Fruit fly (Drosophila melanogaster) whole organism, prepupa: ENCODE measurements around the gene CG11035.

ENCODE experiments used
- CG10631 ChIP-seq: fragments of 200-800 bp; sonication (Bioruptor generic); optimal IDR thresholded peaks from 2 replicates; lab custom pipeline; 2016; ENCODE audit warnings: missing biosample characterization, missing genetic modification characterization
- CG10669 ChIP-seq: fragments of 200-800 bp; sonication (Bioruptor generic); optimal IDR thresholded peaks from 3 replicates; lab custom pipeline; 2018; ENCODE audit warnings: missing biosample characterization, mild to moderate bottlenecking, missing genetic modification characterization, moderate library complexity
- CG11294 ChIP-seq: fragments of 200-800 bp; sonication (Bioruptor generic); IDR thresholded peaks from 2 replicates; pipeline ENCODE4 v1.3.6; 2022; ENCODE audit warnings: missing biosample characterization, missing genetic modification characterization
- CG11762 ChIP-seq: fragments of 200-800 bp; sonication (Bioruptor generic); optimal IDR thresholded peaks from 3 replicates; lab custom pipeline; 2016; ENCODE audit warnings: missing biosample characterization, missing genetic modification characterization; ENCODE audit not compliant: insufficient read depth
- CG11902 ChIP-seq: fragments of 200-800 bp; sonication (Bioruptor generic); optimal IDR thresholded peaks from 3 replicates; lab custom pipeline; 2016; ENCODE audit warnings: missing biosample characterization, missing genetic modification characterization
- CG15336 ChIP-seq: fragments of 200-800 bp; sonication (Bioruptor generic); IDR thresholded peaks from 2 replicates; pipeline ENCODE4 v1.3.6; 2022; ENCODE audit warnings: missing biosample characterization, missing genetic modification characterization
- CG1621 ChIP-seq: fragments of 200-800 bp; sonication (Bioruptor generic); optimal IDR thresholded peaks from 3 replicates; lab custom pipeline; 2018; ENCODE audit warnings: missing biosample characterization, mild to moderate bottlenecking, missing genetic modification characterization
- CG16779 ChIP-seq: fragments of 200-800 bp; sonication (Bioruptor generic); optimal IDR thresholded peaks from 3 replicates; lab custom pipeline; 2017; ENCODE audit warnings: missing biosample characterization, mild to moderate bottlenecking, missing genetic modification characterization
- CG31627 ChIP-seq: fragments of 200-800 bp; sonication (Bioruptor generic); optimal IDR thresholded peaks from 3 replicates; lab custom pipeline; 2016; ENCODE audit warnings: missing biosample characterization, missing genetic modification characterization
- CG32006 ChIP-seq: fragments of 200-800 bp; sonication (Bioruptor generic); optimal IDR thresholded peaks from 3 replicates; lab custom pipeline; 2017; ENCODE audit warnings: missing biosample characterization, mild to moderate bottlenecking, missing genetic modification characterization
- CG3919 ChIP-seq: fragments of 200-800 bp; sonication (Bioruptor generic); optimal IDR thresholded peaks from 3 replicates; lab custom pipeline; 2016; ENCODE audit warnings: missing biosample characterization, missing genetic modification characterization
- CG4318 ChIP-seq: fragments of 200-800 bp; sonication (Bioruptor generic); optimal IDR thresholded peaks from 3 replicates; lab custom pipeline; 2017; ENCODE audit warnings: missing biosample characterization, mild to moderate bottlenecking, missing genetic modification characterization
- CG6163 ChIP-seq: fragments of 200-800 bp; sonication (Bioruptor generic); IDR thresholded peaks from 3 replicates; pipeline ENCODE4 v1.3.6; 2022; ENCODE audit warnings: missing biosample characterization, missing genetic modification characterization
- CG6276 ChIP-seq: fragments of 200-800 bp; sonication (Bioruptor generic); optimal IDR thresholded peaks from 2 replicates; lab custom pipeline; 2017; ENCODE audit warnings: missing biosample characterization, mild to moderate bottlenecking, missing genetic modification characterization
- CG6854 ChIP-seq: fragments of 200-800 bp; sonication (Bioruptor generic); optimal IDR thresholded peaks from 2 replicates; lab custom pipeline; 2017; ENCODE audit warnings: missing biosample characterization, mild to moderate bottlenecking, missing genetic modification characterization
- CG7368 ChIP-seq: fragments of 200-800 bp; sonication (Bioruptor generic); optimal IDR thresholded peaks from 3 replicates; lab custom pipeline; 2016; ENCODE audit warnings: missing biosample characterization, missing genetic modification characterization
- CG8119 ChIP-seq: fragments of 200-800 bp; sonication (Bioruptor generic); IDR thresholded peaks from 3 replicates; pipeline ENCODE4 v1.3.6; 2022; ENCODE audit warnings: missing biosample characterization, missing genetic modification characterization
- CG8319 ChIP-seq: fragments of 200-800 bp; sonication (Bioruptor generic); optimal IDR thresholded peaks from 3 replicates; lab custom pipeline; 2016; ENCODE audit warnings: missing biosample characterization, missing genetic modification characterization
- CG8632 ChIP-seq: fragments of 200-800 bp; sonication (Bioruptor generic); optimal IDR thresholded peaks from 3 replicates; lab custom pipeline; 2016; ENCODE audit warnings: missing biosample characterization, missing genetic modification characterization
- CG9139 ChIP-seq: fragments of 200-800 bp; sonication (Bioruptor generic); optimal IDR thresholded peaks from 3 replicates; lab custom pipeline; 2017; ENCODE audit warnings: missing biosample characterization, mild to moderate bottlenecking, missing genetic modification characterization
- Eip78C ChIP-seq: fragments of 200-800 bp; sonication (Bioruptor generic); peaks from one replicate; lab custom pipeline; 2016; ENCODE audit warnings: missing biosample characterization, missing genetic modification characterization
- Eip93F ChIP-seq: fragments of 200-800 bp; sonication (Bioruptor generic); optimal IDR thresholded peaks from 2 replicates; lab custom pipeline; 2016; ENCODE audit warnings: missing biosample characterization, mild to moderate bottlenecking, missing genetic modification characterization
- Ets21C ChIP-seq: fragments of 200-800 bp; sonication (Bioruptor generic); optimal IDR thresholded peaks from 3 replicates; lab custom pipeline; 2016; ENCODE audit warnings: missing biosample characterization, missing genetic modification characterization
- Gug ChIP-seq: fragments of 200-800 bp; sonication (Bioruptor generic); IDR thresholded peaks from 2 replicates; pipeline ENCODE4 v1.3.6; 2022; ENCODE audit warnings: missing biosample characterization, missing genetic modification characterization
- Hr39 ChIP-seq: fragments of 200-800 bp; sonication (Bioruptor generic); optimal IDR thresholded peaks from 2 replicates; lab custom pipeline; 2016; ENCODE audit warnings: missing biosample characterization, missing genetic modification characterization
- Hr4 ChIP-seq: fragments of 200-800 bp; sonication (Bioruptor generic); optimal IDR thresholded peaks from 3 replicates; lab custom pipeline; 2016; ENCODE audit warnings: missing biosample characterization, missing genetic modification characterization
- Lpt ChIP-seq: fragments of 200-800 bp; sonication (Bioruptor generic); optimal IDR thresholded peaks from 3 replicates; lab custom pipeline; 2016; ENCODE audit warnings: missing biosample characterization, missing genetic modification characterization
- Met ChIP-seq: fragments of 200-800 bp; sonication (Bioruptor generic); optimal IDR thresholded peaks from 3 replicates; lab custom pipeline; 2016; ENCODE audit warnings: missing biosample characterization, missing genetic modification characterization
- OdsH ChIP-seq: fragments of 200-800 bp; sonication (Bioruptor generic); optimal IDR thresholded peaks from 3 replicates; lab custom pipeline; 2016; ENCODE audit warnings: missing biosample characterization, missing genetic modification characterization
- Smox ChIP-seq: fragments of 200-800 bp; sonication (Bioruptor generic); optimal IDR thresholded peaks from 3 replicates; lab custom pipeline; 2016; ENCODE audit warnings: missing biosample characterization, missing genetic modification characterization
- Sox102F ChIP-seq: fragments of 200-800 bp; sonication (Bioruptor generic); optimal IDR thresholded peaks from 2 replicates; lab custom pipeline; 2016; ENCODE audit warnings: missing biosample characterization, mild to moderate bottlenecking, missing genetic modification characterization
- Sox15 ChIP-seq: fragments of 200-800 bp; sonication (Bioruptor generic); optimal IDR thresholded peaks from 3 replicates; lab custom pipeline; 2016; ENCODE audit warnings: missing biosample characterization, missing genetic modification characterization
- achi ChIP-seq: fragments of 200-800 bp; sonication (Bioruptor generic); optimal IDR thresholded peaks from 3 replicates; lab custom pipeline; 2016; ENCODE audit warnings: missing biosample characterization, missing genetic modification characterization
- acj6 ChIP-seq: fragments of 200-800 bp; sonication (Bioruptor generic); optimal IDR thresholded peaks from 3 replicates; lab custom pipeline; 2016; ENCODE audit warnings: missing biosample characterization, missing genetic modification characterization
- cyc ChIP-seq: fragments of 200-800 bp; sonication (Bioruptor generic); optimal IDR thresholded peaks from 3 replicates; lab custom pipeline; 2016; ENCODE audit warnings: missing biosample characterization, missing genetic modification characterization
- dsx ChIP-seq: fragments of 200-800 bp; optimal IDR thresholded peaks from 3 replicates; lab custom pipeline; 2019; ENCODE audit warnings: missing biosample characterization, mild to moderate bottlenecking, missing genetic modification characterization, moderate library complexity; ENCODE audit not compliant: poor library complexity, severe bottlenecking
- eg ChIP-seq: fragments of 200-800 bp; sonication (Bioruptor generic); IDR thresholded peaks from 3 replicates; pipeline ENCODE4 v1.3.6; 2022; ENCODE audit warnings: missing biosample characterization, missing genetic modification characterization
- esn ChIP-seq: fragments of 200-800 bp; sonication (Bioruptor generic); optimal IDR thresholded peaks from 2 replicates; lab custom pipeline; 2016; ENCODE audit warnings: missing biosample characterization, mild to moderate bottlenecking, missing genetic modification characterization, moderate library complexity
- fd59A ChIP-seq: fragments of 200-800 bp; sonication (Bioruptor generic); optimal IDR thresholded peaks from 2 replicates; lab custom pipeline; 2017; ENCODE audit warnings: missing biosample characterization, mild to moderate bottlenecking, missing genetic modification characterization, missing genetic modification reagents
- fd85E ChIP-seq: fragments of 200-800 bp; sonication (Bioruptor generic); optimal IDR thresholded peaks from 3 replicates; lab custom pipeline; 2016; ENCODE audit warnings: missing biosample characterization, missing genetic modification characterization
- fkh ChIP-seq: fragments of 200-800 bp; sonication (Bioruptor generic); optimal IDR thresholded peaks from 3 replicates; lab custom pipeline; 2017; ENCODE audit warnings: missing biosample characterization, mild to moderate bottlenecking, missing genetic modification characterization, moderate library complexity
- net ChIP-seq: fragments of 200-800 bp; sonication (Bioruptor generic); optimal IDR thresholded peaks from 3 replicates; lab custom pipeline; 2016; ENCODE audit warnings: missing biosample characterization, missing genetic modification characterization
- pdm3 ChIP-seq: fragments of 200-800 bp; sonication (Bioruptor generic); optimal IDR thresholded peaks from 3 replicates; lab custom pipeline; 2016; ENCODE audit warnings: missing biosample characterization, missing genetic modification characterization
- salr ChIP-seq, 2 experiments: fragments of 200-800 bp; sonication (Bioruptor generic); optimal IDR thresholded peaks; 3 replicates each; lab custom pipeline; 2016 to 2018; ENCODE audit warnings: missing biosample characterization in 2 of 2, missing genetic modification characterization in 2 of 2, mild to moderate bottlenecking in 1 of 2
- spab ChIP-seq: fragments of 200-800 bp; sonication (Bioruptor generic); optimal IDR thresholded peaks from 2 replicates; lab custom pipeline; 2017; ENCODE audit warnings: missing biosample characterization, mild to moderate bottlenecking, missing genetic modification characterization, missing genetic modification reagents
- ss ChIP-seq, 2 experiments: fragments of 200-800 bp; sonication (Bioruptor generic); optimal IDR thresholded peaks; 2 replicates in 1 of 2; 3 replicates in 1 of 2; lab custom pipeline; 2017 to 2018; ENCODE audit warnings: mild to moderate bottlenecking in 2 of 2, missing biosample characterization in 2 of 2, missing genetic modification characterization in 2 of 2, moderate library complexity in 1 of 2
- svp ChIP-seq: fragments of 200-800 bp; sonication (Bioruptor generic); peaks from one replicate; lab custom pipeline; 2016; ENCODE audit warnings: missing biosample characterization, missing genetic modification characterization
- topi ChIP-seq: fragments of 200-800 bp; sonication (Bioruptor generic); optimal IDR thresholded peaks from 3 replicates; lab custom pipeline; 2016; ENCODE audit warnings: missing biosample characterization, missing genetic modification characterization

CG11035 gene

DNA sequence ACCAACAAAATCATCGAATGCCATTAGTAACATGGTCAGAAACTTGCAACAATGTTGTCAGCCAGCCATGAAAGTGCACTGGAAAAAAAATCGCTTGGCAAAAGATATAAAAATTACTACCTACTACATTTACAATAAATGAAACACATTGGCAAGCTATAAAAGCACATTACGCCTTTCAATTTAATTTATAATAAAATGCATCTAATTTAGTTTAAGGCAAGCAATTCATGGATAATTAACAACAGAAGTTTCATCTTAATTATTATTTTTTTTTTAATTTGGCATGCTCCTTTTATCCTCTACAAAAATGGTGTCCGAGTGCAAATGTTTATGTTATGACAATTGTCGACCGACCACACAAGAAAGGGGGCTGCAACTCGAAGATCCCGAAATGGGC is 6.1 kb upstream of the CG11035 start:
- TF ChIP-seq svp (GFP tag; lab: Kevin White, UChicago) = peak; percentile 57
- TF ChIP-seq CG8119 = peak; percentile 71
- TF ChIP-seq Eip78C = peak; percentile 70
- TF ChIP-seq CG15336 (GFP tag; lab: Robert Waterston, UW) = peak; percentile 56
- TF ChIP-seq Eip93F (GFP tag; lab: Kevin White, UChicago) = no peak
- TF ChIP-seq dsx (GFP tag; lab: Kevin White, UChicago) = peak; percentile 26
- no peak for TF ChIP-seq salr (GFP tag; optimal IDR thresholded peaks at IDR 0.05; lab: Kevin White, UChicago)
- TF ChIP-seq CG11294 (GFP tag; lab: Robert Waterston, UW) = no peak
- TF ChIP-seq CG6163 (GFP tag; lab: Robert Waterston, UW) = 0 out of 3 replicates have a peak, but pooled peaks have one; percentile 23
- no peak for TF ChIP-seq net (GFP tag; lab: Kevin White, UChicago)
- TF ChIP-seq Hr4 (GFP tag; lab: Kevin White, UChicago) = peak; percentile 38
- no peak for TF ChIP-seq ss (GFP tag; optimal IDR thresholded peaks at IDR 0.05; lab: Kevin White, UChicago)
- TF ChIP-seq eg (GFP tag; lab: Robert Waterston, UW) = peak; percentile 43; the same call in 1 of the 3 replicates
- TF ChIP-seq CG4318 = peak; percentile 23
- TF ChIP-seq CG32006 (GFP tag; lab: Kevin White, UChicago) = peak; percentile 45

DNA sequence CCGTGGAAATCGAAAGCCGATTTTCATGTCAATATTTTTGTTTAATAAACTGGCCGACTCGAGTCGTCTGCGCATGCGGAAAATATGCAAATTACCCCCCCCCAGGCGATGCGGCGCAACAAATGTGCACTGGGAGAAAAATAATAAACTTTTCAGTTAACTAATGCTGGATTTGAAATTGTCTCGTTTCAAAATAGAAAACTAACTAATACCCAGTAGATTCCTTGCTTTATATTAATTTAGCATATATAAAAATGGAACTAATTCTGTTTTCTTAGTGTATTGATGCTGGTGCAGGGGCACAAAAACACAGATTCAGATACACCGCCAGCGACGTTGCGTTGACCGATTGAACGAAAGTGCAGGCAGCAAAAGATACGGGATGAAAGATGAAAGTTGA is 5.1 kb upstream of the CG11035 start:
- TF ChIP-seq CG10631 (GFP tag; lab: Kevin White, UChicago) (peak; percentile 54), esn (GFP tag; lab: Kevin White, UChicago) (peak; percentile 62), CG6276 (GFP tag; lab: Kevin White, UChicago) (peak; percentile 78), spab (GFP tag; lab: Kevin White, UChicago) (peak; percentile 21), Eip93F (GFP tag; lab: Kevin White, UChicago) (no peak), pdm3 (GFP tag; lab: Kevin White, UChicago) (peak; percentile 56), CG16779 (no peak), fd85E (GFP tag; lab: Kevin White, UChicago) (no peak), Ets21C (GFP tag; lab: Kevin White, UChicago) (peak; percentile 13), Hr4 (GFP tag; lab: Kevin White, UChicago) (peak; percentile 86), CG4318 (peak; percentile 71), CG3919 (peak; percentile 83), CG8319 (GFP tag; lab: Kevin White, UChicago) (peak; percentile 54), CG9139 (no peak), net (GFP tag; lab: Kevin White, UChicago) (peak; percentile 47), Lpt (GFP tag; lab: Kevin White, UChicago) (peak; percentile 39), topi (GFP tag; lab: Kevin White, UChicago) (peak; percentile 58), CG10669 (GFP tag; lab: Kevin White, UChicago) (peak; percentile 61), dsx (GFP tag; lab: Kevin White, UChicago) (peak; percentile 19), CG8119 (peak; percentile 88), CG31627 (GFP tag; lab: Kevin White, UChicago) (peak; percentile 48), Smox (GFP tag; lab: Kevin White, UChicago) (peak; percentile 28), fkh (GFP tag; lab: Kevin White, UChicago) (no peak), Met (GFP tag; lab: Kevin White, UChicago) (peak; percentile 49), Gug (GFP tag; lab: Robert Waterston, UW) (peak; percentile 79), CG8632 (GFP tag; lab: Kevin White, UChicago) (peak; percentile 50), CG7368 (peak; percentile 63), ss (GFP tag; optimal IDR thresholded peaks at IDR 0.05; lab: Kevin White, UChicago) (no peak), Sox15 (GFP tag; lab: Kevin White, UChicago) (no peak), fd59A (GFP tag; lab: Kevin White, UChicago) (no peak), Eip78C (peak; percentile 90), acj6 (GFP tag; lab: Kevin White, UChicago) (peak; percentile 54), Hr39 (peak; percentile 31), CG6854 (GFP tag; lab: Kevin White, UChicago) (no peak), cyc (peak; percentile 55), CG1621 (tag; lab: Kevin White, UChicago) (no peak), CG11902 (peak; percentile 47), OdsH (GFP tag; lab: Kevin White, UChicago) (peak; percentile 71), CG6163 (GFP tag; lab: Robert Waterston, UW) (peak; percentile 90), achi (peak; percentile 55), svp (GFP tag; lab: Kevin White, UChicago) (peak; percentile 89), Sox102F (GFP tag; lab: Kevin White, UChicago) (peak; percentile 51), CG11762 (peak; percentile 55), eg (GFP tag; lab: Robert Waterston, UW) (peak; percentile 92)
